Worm (Caenorhabditis elegans) whole organism, midembryonic: Measurements from ENCODE around the gene W02A2.12.

Experiments
- T22C8.4 ChIP-seq: fragments of 200-800 bp; sonication (Bioruptor generic); IDR thresholded peaks from 2 replicates; pipeline ENCODE4 v1.3.6; 2022; ENCODE audit warnings: missing genetic modification characterization, missing compliant biosample characterization
- cog-1 ChIP-seq: sonication (generic microtip); optimal IDR thresholded peaks from 2 replicates; lab custom pipeline; 2016; ENCODE audit warnings: missing genetic modification characterization, missing compliant biosample characterization
- flt-1 ChIP-seq: fragments of 200-800 bp; sonication (Bioruptor generic); IDR thresholded peaks from 2 replicates; pipeline ENCODE4 v1.3.6; 2022; ENCODE audit warnings: missing genetic modification characterization, missing compliant biosample characterization
- klf-2 ChIP-seq: fragments of 200-800 bp; sonication (Bioruptor generic); conservative IDR thresholded peaks from 2 replicates; pipeline ENCODE4 v1.3.6; 2022; ENCODE audit warnings: missing genetic modification reagents, missing genetic modification characterization, missing compliant biosample characterization
- med-1 ChIP-seq: sonication (generic microtip); optimal IDR thresholded peaks from 2 replicates; lab custom pipeline; 2017; ENCODE audit warnings: missing genetic modification characterization, mild to moderate bottlenecking, missing compliant biosample characterization, antibody characterized with exemption, missing genetic modification reagents; ENCODE audit not compliant: insufficient read depth
- ref-1 ChIP-seq: fragments of 200-800 bp; sonication (Bioruptor generic); conservative IDR thresholded peaks from 2 replicates; pipeline ENCODE4 v1.3.6; 2022; ENCODE audit warnings: missing genetic modification reagents, missing genetic modification characterization, missing compliant biosample characterization
- tab-1 ChIP-seq: fragments of 200-800 bp; sonication (Bioruptor generic); IDR thresholded peaks from 2 replicates; pipeline ENCODE4 v1.3.6; 2022; ENCODE audit warnings: missing genetic modification characterization, missing compliant biosample characterization
- ztf-23 ChIP-seq: fragments of 200-800 bp; sonication (Bioruptor generic); IDR thresholded peaks from 2 replicates; pipeline ENCODE4 v1.3.6; 2022; ENCODE audit warnings: missing genetic modification reagents, missing genetic modification characterization, missing compliant biosample characterization
- ztf-29 ChIP-seq: fragments of 200-800 bp; sonication (Bioruptor generic); IDR thresholded peaks from 2 replicates; pipeline ENCODE4 v1.3.6; 2022; ENCODE audit warnings: missing genetic modification reagents, missing genetic modification characterization, missing compliant biosample characterization

Gene W02A2.12

ce11 chrIV:13348592-13348991 is at the start of gene W02A2.12:
TSS of gene W02A2.12 (minus strand) at chrIV:13348831.
- no peak for TF ChIP-seq med-1 (GFP tag; lab: Kevin White, UChicago)
- TF ChIP-seq ztf-29 (GFP tag; lab: Robert Waterston, UW), result no peak
- TF ChIP-seq ref-1 (GFP tag; lab: Robert Waterston, UW), result no peak

- no peak for TF ChIP-seq ztf-29 (GFP tag; lab: Robert Waterston, UW)
- TF ChIP-seq klf-2, result no peak
- TF ChIP-seq cog-1 (tag; lab: Kevin White, UChicago), result no peak
- no peak for TF ChIP-seq ztf-23
- no peak for TF ChIP-seq ref-1 (GFP tag; lab: Robert Waterston, UW)
- no peak for TF ChIP-seq med-1 (GFP tag; lab: Kevin White, UChicago)
- no peak for TF ChIP-seq flt-1 (GFP tag; lab: Robert Waterston, UW)
- TF ChIP-seq T22C8.4 (GFP tag; lab: Robert Waterston, UW), result no peak
Observed at ce11 chrIV:13396375-13396774, 47.7 kb upstream of the W02A2.12 start.

DNA sequence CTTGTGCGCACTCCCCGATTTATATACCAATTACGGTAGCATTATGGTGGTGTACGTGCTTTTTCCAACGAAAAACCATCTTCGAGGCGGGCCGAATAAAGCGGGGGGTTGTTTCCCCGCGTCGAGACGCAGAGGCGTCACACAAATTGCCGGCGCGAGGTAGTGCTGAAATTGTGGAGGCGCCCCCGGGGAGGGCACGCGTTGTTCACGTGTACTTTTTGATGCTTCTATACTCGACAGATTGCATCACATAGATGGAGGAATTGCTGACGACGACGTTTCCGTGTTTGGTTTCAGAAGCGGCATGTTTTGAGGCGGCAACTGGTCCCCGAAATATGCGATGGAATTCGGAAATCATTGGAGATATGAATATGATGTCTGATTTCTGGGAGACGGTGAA is 46.6 kb upstream of the W02A2.12 start:
- TF ChIP-seq ztf-23 (0 out of 2 replicates have a peak, but pooled peaks have one; percentile 49), med-1 (GFP tag; lab: Kevin White, UChicago) (no peak)

DNA sequence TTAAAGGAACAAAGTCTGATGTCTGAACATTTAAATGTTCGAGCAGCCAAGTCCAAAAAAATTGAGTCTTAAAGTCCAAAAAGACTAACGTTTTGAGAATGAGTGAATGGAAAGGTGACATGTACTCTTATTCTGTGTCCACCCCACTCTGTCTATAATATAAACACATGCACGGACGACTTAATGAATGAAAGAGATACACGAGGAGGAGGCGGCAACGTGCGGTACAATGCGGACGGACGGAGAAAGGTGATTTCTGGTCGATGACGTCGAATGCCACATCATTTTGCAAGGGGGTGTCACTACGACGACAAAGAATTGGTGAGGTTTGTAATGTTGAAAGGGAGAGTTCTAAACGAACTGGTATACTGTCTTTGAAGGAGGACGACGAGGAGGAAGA is 46.1 kb upstream of the W02A2.12 start:
- no peak for TF ChIP-seq tab-1 (GFP tag; lab: Robert Waterston, UW)
- no peak for TF ChIP-seq T22C8.4 (GFP tag; lab: Robert Waterston, UW)
- no peak for TF ChIP-seq med-1 (GFP tag; lab: Kevin White, UChicago)
- TF ChIP-seq ztf-29 (GFP tag; lab: Robert Waterston, UW), result no peak
- no peak for TF ChIP-seq ztf-23
- TF ChIP-seq ref-1 (GFP tag; lab: Robert Waterston, UW), result no peak
- no peak for TF ChIP-seq cog-1 (tag; lab: Kevin White, UChicago)
- TF ChIP-seq flt-1 (GFP tag; lab: Robert Waterston, UW), result no peak
- TF ChIP-seq klf-2, result no peak

- no peak for TF ChIP-seq klf-2
- no peak for TF ChIP-seq cog-1 (tag; lab: Kevin White, UChicago)
- no peak for TF ChIP-seq T22C8.4 (GFP tag; lab: Robert Waterston, UW)
- TF ChIP-seq flt-1 (GFP tag; lab: Robert Waterston, UW), result no peak
- no peak for TF ChIP-seq tab-1 (GFP tag; lab: Robert Waterston, UW)
- TF ChIP-seq ztf-23, result no peak
- TF ChIP-seq ref-1 (GFP tag; lab: Robert Waterston, UW), result no peak
- no peak for TF ChIP-seq ztf-29 (GFP tag; lab: Robert Waterston, UW)
Observed at ce11 chrIV:13393246-13393716, 44.6 kb upstream of the W02A2.12 start.

DNA sequence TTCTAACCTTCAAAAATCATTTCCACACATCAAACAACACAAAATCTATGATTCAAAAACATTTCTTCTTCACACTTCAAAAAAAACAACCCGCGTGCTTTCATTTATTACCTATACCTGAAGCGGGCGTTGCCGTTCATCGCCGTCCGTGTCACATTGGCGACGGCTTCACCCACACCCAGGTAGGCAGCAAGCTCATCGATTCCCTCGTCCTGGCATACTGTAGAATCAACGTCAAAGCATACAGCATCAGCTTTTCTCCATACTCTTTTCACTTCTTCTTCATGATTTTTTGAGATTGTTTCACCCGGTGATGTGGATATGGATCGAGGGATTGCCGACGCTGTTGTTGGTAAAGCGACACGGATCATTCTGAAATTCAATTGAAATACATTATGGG is 43.6 kb upstream of the W02A2.12 start:
- TF ChIP-seq med-1 (GFP tag; lab: Kevin White, UChicago), result no peak
- TF ChIP-seq ref-1 (GFP tag; lab: Robert Waterston, UW), result no peak
- TF ChIP-seq T22C8.4 (GFP tag; lab: Robert Waterston, UW), result no peak

DNA sequence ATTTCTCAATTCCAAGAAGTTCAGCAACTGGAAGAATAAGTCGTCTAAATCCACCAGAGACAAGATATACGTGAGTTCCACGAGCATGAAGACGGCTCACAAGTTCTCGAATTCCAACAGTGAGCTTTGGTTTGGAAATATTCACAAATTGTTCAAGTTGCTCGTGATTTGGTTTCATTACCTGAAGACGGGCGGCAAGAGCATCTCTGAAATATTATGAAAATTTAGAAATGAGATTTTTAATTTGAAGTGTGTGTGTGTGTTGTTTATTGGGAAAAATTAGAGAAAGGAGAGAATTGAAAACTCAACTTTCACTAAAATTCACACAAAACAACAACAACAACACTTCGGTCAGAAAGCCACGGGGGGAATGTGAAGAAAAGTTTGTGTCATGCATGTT is 42.1 kb upstream of the W02A2.12 start:
- no peak for TF ChIP-seq klf-2
- no peak for TF ChIP-seq tab-1 (GFP tag; lab: Robert Waterston, UW)
- TF ChIP-seq flt-1 (GFP tag; lab: Robert Waterston, UW), result no peak
- TF ChIP-seq ref-1 (GFP tag; lab: Robert Waterston, UW), result no peak
- TF ChIP-seq med-1 (GFP tag; lab: Kevin White, UChicago), result no peak
- TF ChIP-seq ztf-29 (GFP tag; lab: Robert Waterston, UW), result no peak
- TF ChIP-seq cog-1 (tag; lab: Kevin White, UChicago), result no peak
- TF ChIP-seq ztf-23, result no peak
- no peak for TF ChIP-seq T22C8.4 (GFP tag; lab: Robert Waterston, UW)

DNA sequence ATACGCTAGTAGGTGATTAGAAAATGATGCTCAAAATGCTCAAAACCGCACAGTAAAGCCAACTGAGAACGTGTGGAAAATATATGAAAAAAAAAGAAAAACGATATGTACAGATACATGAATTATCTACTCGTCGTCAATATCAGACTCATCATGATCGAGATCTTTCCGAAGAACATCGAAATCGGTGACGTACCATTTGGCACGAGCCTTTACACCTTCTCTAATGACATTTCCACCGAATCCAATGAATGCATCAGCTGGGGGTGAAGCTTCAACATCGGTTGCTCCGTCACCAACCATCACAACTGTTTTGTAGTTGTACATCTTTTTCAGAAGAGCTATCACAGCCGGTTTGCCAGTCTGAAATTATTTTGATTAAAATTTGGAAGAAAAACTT is 40.6 kb upstream of the W02A2.12 start:
- TF ChIP-seq T22C8.4 (GFP tag; lab: Robert Waterston, UW) (no peak), med-1 (GFP tag; lab: Kevin White, UChicago) (no peak), ref-1 (GFP tag; lab: Robert Waterston, UW) (no peak), ztf-29 (GFP tag; lab: Robert Waterston, UW) (no peak)

DNA sequence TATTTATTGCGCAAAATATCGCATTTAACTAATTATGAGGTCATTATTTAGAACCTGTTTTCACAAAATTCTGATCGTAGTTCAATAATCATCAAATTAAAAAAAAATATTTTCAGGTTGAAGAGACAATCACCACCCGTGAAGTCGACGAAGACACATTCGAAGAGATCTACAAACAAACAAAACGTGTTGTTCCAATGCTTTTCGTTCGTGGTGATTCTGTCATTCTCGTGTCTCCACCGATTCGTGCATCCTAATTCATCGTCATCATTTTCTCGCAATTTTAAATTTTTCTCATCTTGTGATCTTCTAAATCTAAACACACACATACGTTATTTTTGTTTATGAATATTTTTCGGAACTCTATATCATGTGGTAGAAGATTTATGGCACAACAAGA is 40.1 kb upstream of the W02A2.12 start:
- TF ChIP-seq med-1 (GFP tag; lab: Kevin White, UChicago) (no peak), ref-1 (GFP tag; lab: Robert Waterston, UW) (no peak), flt-1 (GFP tag; lab: Robert Waterston, UW) (no peak), ztf-23 (no peak), cog-1 (tag; lab: Kevin White, UChicago) (no peak), T22C8.4 (GFP tag; lab: Robert Waterston, UW) (no peak), klf-2 (no peak), ztf-29 (GFP tag; lab: Robert Waterston, UW) (no peak), tab-1 (GFP tag; lab: Robert Waterston, UW) (no peak)

- TF ChIP-seq ref-1 (GFP tag; lab: Robert Waterston, UW), result no peak
- TF ChIP-seq flt-1 (GFP tag; lab: Robert Waterston, UW), result no peak
- TF ChIP-seq T22C8.4 (GFP tag; lab: Robert Waterston, UW), result no peak
- TF ChIP-seq med-1 (GFP tag; lab: Kevin White, UChicago), result no peak
- no peak for TF ChIP-seq cog-1 (tag; lab: Kevin White, UChicago)
Observed at ce11 chrIV:13386903-13387302, 38.3 kb upstream of the W02A2.12 start, which contains the start of gene lsm-3. TSS of gene lsm-3 (plus strand) at chrIV:13387203.
